Worm (Caenorhabditis elegans) whole organism, L4/young adult: ENCODE data around the gene F38H4.5.
A peak's percentile ranks its signal among the peaks of the same experiment; 100 is the strongest.

Experiments used
- W03F9.2 ChIP-seq: fragments of 150-350 bp; optimal IDR thresholded peaks from 2 replicates; lab custom pipeline; 2014; ENCODE audit warnings: missing biosample characterization, missing genetic modification characterization
- dao-5 ChIP-seq: sonication (generic microtip); optimal IDR thresholded peaks from 2 replicates; lab custom pipeline; 2016; ENCODE audit warnings: missing genotype, missing genetic modification characterization, moderate library complexity, missing compliant biosample characterization
- him-1 ChIP-seq: sonication (generic microtip); optimal IDR thresholded peaks from 2 replicates; lab custom pipeline; 2016; ENCODE audit warnings: missing genotype, missing genetic modification reagents, missing genetic modification characterization, missing compliant biosample characterization

Gene F38H4.5

DNA sequence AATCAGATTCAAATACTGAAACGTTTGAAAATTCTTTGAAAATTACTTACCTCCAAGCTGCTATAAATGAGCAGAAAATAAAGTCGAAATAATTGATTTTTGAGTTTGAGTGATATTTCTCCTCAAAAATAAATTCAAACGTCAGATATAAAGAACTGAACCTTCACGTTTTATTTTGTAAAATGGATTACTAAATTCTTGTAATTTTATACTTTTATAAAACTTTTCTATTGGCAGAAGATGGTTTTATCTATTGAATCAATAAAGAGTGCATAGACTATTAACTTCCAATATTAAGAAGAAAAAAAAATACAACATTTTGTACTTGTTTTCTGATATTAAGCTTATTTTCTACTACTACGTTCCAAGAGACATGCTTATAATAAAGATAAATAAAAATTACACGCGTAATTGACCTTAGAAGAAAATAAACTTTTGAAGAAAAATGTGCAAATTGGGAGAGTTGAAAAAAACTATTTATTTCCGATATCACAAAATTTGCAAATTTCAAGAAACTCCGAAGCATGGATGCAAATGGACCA, 4.1 kb upstream of the F38H4.5 start, which contains the start of the genes F38H4.6 and F38H4.4:
Gene F38H4.6, minus strand, starts transcription at position 101 of the 542 bp plus-strand sequence.
Gene F38H4.4, plus strand, starts transcription at position 492 of the 542 bp plus-strand sequence.
- no peak for TF ChIP-seq dao-5
- TF ChIP-seq W03F9.2 (tag; lab: Kevin White, UChicago) = no peak
- no peak for TF ChIP-seq him-1 (tag; lab: Kevin White, UChicago)

DNA sequence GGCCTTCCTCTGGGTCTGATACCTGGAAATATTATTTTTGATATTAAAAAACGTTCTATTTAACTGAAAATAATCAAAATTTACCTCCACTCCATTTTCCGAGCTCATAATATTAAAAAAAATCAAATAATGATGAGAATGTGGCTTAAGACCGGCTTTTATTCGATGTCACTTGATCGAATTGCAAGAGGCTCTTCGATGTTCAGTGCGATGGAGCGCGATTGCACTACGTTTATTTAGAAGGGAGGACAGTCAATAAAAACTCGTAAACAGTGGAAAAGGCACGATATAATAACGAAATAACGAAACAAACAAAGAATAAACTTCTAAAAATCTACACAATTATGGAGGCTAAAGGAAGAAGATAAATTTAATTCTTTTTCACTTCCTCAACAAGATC, 2.8 kb downstream of the F38H4.5 start, which contains the start of gene tag-30:
Gene tag-30, minus strand, starts transcription at position 383 of the 400 bp plus-strand sequence.
- TF ChIP-seq W03F9.2 (tag; lab: Kevin White, UChicago) = peak; percentile 50
- no peak for TF ChIP-seq him-1 (tag; lab: Kevin White, UChicago)

ce11 chrIV:11855424-11855823, 3.4 kb downstream of the F38H4.5 start:
- TF ChIP-seq him-1 (tag; lab: Kevin White, UChicago) (no peak), W03F9.2 (tag; lab: Kevin White, UChicago) (no peak), dao-5 (no peak)

- peak; percentile 26 for TF ChIP-seq W03F9.2 (tag; lab: Kevin White, UChicago)
- no peak for TF ChIP-seq him-1 (tag; lab: Kevin White, UChicago)
- no peak for TF ChIP-seq dao-5
Measured at ce11 chrIV:11855900-11856660, 4.1 kb downstream of the F38H4.5 start, which contains the start of gene ech-2. Gene ech-2, minus strand, starts transcription at chrIV:11856351.

DNA sequence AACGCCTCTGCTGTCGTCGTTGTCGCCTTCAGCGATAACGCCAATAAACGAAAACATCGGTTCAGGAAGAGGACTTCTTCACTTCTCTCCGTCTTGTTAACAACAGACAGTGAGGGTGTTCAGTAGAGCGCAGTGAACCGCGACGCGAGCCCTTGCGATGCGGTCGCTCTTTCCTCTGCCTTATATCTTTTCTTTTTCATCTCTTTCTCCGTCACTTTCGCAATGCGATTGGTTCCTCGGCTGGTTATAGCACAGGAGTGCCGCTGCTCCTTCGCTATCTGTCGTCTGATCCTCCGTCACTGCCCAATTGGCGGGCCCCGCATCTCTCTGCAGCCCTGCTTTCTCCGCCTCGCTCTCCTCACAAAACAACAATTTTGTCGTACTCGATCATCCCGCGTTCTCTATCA, 5.2 kb downstream of the F38H4.5 start:
- TF ChIP-seq W03F9.2 (tag; lab: Kevin White, UChicago) (no peak), dao-5 (no peak), him-1 (tag; lab: Kevin White, UChicago) (peak; percentile 72)

DNA sequence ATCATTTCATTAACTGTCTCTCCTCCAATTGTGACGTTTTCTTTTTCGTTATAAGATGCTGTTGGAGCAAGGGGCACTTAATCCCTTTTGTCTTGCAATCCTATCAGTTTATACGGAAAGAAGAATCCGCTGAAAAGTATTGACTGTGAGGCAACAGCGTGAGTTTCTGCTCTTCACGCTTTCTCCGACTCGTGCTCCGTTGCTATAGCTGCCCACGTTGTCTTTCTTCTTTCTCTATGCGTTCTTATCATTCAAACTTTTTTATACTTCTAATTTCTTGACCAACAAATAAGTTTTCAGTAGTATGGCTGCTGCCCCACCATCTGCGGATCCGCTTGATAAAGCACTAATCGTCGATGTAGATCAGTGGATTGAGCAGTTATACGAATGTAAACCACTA, 6.2 kb downstream of the F38H4.5 start, which contains the start of gene let-92:
Gene let-92, plus strand, starts transcription at position 301 of the 400 bp plus-strand sequence.
- no peak for TF ChIP-seq W03F9.2 (tag; lab: Kevin White, UChicago)

DNA sequence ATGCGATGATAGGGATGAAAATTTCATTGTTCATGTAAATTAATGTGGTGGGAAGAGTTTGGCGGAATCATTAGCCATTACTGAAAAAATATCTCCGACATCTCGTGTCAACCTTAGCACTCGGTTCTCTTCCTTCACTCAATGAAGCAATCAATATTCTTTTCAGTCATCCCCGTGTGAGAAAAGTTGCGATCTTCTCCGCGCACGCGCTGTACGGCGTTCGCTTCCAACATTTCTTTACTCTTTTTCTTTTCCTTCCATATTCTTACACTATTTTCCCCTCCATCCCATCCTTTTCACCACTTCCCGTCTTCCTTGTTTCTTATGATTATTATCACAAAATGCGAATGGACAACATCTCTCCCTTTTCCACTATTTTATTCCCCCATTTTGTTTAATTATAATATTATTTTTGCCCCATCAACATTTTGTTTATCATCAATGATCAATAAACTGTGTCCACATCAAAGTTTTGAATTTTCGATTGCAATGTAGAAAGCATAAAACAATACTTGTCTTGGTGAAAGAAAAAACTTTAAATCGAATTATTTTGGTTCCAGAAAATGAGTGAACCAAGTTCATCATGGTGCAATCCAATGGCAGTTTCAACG, 8.1 kb downstream of the F38H4.5 start, which contains the start of gene mob-1:
Gene mob-1, plus strand, starts transcription at position 561 of the 611 bp plus-strand sequence.
- TF ChIP-seq dao-5 (no peak), him-1 (tag; lab: Kevin White, UChicago) (no peak), W03F9.2 (tag; lab: Kevin White, UChicago) (no peak)

DNA sequence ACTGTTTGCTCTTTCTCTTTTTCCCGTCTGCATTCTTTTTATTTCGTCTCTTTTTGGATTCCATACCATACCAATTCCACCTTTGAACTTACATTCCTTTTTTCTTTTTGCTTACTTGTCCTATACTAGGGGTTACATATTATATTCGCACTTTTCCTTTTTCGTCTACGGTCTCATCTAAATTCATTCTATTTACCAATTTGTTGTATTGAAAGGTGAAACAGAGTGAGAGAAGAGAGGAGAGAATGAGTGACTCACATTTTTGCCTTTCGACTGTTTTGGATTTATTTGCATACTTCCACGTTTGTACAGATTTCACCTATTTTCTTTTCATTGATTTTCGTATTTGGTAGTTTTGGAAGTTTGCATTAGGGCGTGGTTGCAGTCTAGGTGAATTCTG, 11.4 kb downstream of the F38H4.5 start:
- no peak for TF ChIP-seq W03F9.2 (tag; lab: Kevin White, UChicago)
- no peak for TF ChIP-seq him-1 (tag; lab: Kevin White, UChicago)
- no peak for TF ChIP-seq dao-5

DNA sequence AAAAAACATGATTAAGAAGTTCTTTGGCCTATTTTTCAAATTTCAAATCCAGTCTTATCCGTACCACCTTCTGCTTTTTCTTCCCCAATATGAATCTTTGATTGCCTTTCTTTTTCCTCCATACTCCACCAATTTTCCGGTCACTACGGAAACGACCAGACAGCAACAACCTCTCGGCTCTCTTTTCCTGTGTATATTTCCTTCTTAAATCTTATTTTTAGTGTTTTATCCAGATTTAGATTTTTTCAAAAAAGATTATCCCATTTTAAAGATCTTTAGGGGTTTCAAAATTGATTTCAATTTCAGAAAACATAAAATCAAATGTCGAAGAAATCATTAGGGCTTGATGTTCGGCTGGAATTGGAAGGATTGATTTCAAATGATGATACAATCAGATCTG, 12.2 kb downstream of the F38H4.5 start, which contains the start of gene trpa-1:
Gene trpa-1, plus strand, starts transcription at position 301 of the 400 bp plus-strand sequence.
- TF ChIP-seq him-1 (tag; lab: Kevin White, UChicago) = no peak
- TF ChIP-seq dao-5 = no peak
- TF ChIP-seq W03F9.2 (tag; lab: Kevin White, UChicago) = no peak

DNA sequence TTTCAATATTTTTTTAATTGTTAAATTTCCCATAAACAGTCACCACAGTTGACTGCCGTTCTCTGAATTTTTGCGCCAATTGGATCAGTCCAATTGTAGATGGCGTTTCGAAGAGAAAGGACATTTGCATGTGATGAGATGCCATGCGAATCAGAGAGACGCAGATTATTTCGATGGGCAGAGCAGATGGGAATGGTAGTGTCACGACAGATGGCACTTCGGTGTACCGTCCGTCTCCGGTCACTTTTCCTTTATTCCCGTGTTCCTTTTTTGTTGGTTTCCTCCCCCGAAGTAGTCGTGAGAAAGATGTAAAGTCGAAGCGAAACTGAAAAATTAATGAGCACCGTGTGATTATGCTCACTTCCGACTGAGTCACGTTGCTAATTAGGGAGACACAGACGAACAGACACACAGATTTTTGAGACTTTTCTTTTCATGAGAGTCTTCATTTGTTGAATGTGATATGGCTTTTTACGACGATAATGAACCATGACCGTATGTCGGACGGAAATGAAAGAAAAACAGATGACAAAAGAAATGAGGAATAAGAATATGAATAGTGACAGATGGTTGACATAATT, 15.8 kb downstream of the F38H4.5 start:
- TF ChIP-seq him-1 (tag; lab: Kevin White, UChicago) (no peak), W03F9.2 (tag; lab: Kevin White, UChicago) (no peak), dao-5 (no peak)

- no peak for TF ChIP-seq dao-5
- TF ChIP-seq W03F9.2 (tag; lab: Kevin White, UChicago) = no peak
- no peak for TF ChIP-seq him-1 (tag; lab: Kevin White, UChicago)
Measured at ce11 chrIV:11868452-11868851, 16.5 kb downstream of the F38H4.5 start.

ce11 chrIV:11871083-11871482, 19.1 kb downstream of the F38H4.5 start:
- no peak for TF ChIP-seq dao-5
- TF ChIP-seq W03F9.2 (tag; lab: Kevin White, UChicago) = no peak
- peak; percentile 36 for TF ChIP-seq him-1 (tag; lab: Kevin White, UChicago)

- no peak for TF ChIP-seq dao-5
- no peak for TF ChIP-seq W03F9.2 (tag; lab: Kevin White, UChicago)
- TF ChIP-seq him-1 (tag; lab: Kevin White, UChicago) = no peak
Measured at ce11 chrIV:11871898-11872297, 19.9 kb downstream of the F38H4.5 start.
